Worm (Caenorhabditis elegans) whole organism, late embryonic: ENCODE data around the gene VZK822L.2.

ENCODE experiments used
- T23F11.4 ChIP-seq: fragments of 200-800 bp; sonication (Bioruptor generic); optimal IDR thresholded peaks from 2 replicates; lab custom pipeline; 2018; ENCODE audit warnings: mild to moderate bottlenecking, missing genetic modification characterization, missing compliant biosample characterization
- ama-1 ChIP-seq: fragments of 150-350 bp; optimal IDR thresholded peaks from 2 replicates; lab custom pipeline; 2014
- ceh-19 ChIP-seq: fragments of 200-800 bp; sonication (Bioruptor generic); optimal IDR thresholded peaks from 2 replicates; lab custom pipeline; 2018; ENCODE audit warnings: mild to moderate bottlenecking, missing genetic modification characterization, missing compliant biosample characterization
- ceh-34 ChIP-seq: sonication (generic microtip); optimal IDR thresholded peaks from 2 replicates; lab custom pipeline; 2016; ENCODE audit warnings: mild to moderate bottlenecking, missing genetic modification characterization, missing compliant biosample characterization
- ceh-9 ChIP-seq: sonication (generic microtip); optimal IDR thresholded peaks from 2 replicates; lab custom pipeline; 2016; ENCODE audit warnings: mild to moderate bottlenecking, missing genetic modification characterization, inconsistent platforms, missing compliant biosample characterization
- dve-1 ChIP-seq: sonication (generic microtip); optimal IDR thresholded peaks from 2 replicates; lab custom pipeline; 2017; ENCODE audit warnings: antibody characterized with exemption, mild to moderate bottlenecking, missing genetic modification characterization, missing compliant biosample characterization
- hlh-13 ChIP-seq: fragments of 200-800 bp; sonication (Bioruptor generic); optimal IDR thresholded peaks from 2 replicates; lab custom pipeline; 2018; ENCODE audit warnings: mild to moderate bottlenecking, missing genetic modification characterization, missing compliant biosample characterization
- lim-6 ChIP-seq: sonication (generic microtip); optimal IDR thresholded peaks from 2 replicates; lab custom pipeline; 2016; ENCODE audit warnings: missing genetic modification characterization, missing compliant biosample characterization
- nfya-1 ChIP-seq: sonication (generic microtip); optimal IDR thresholded peaks from 2 replicates; lab custom pipeline; 2017; ENCODE audit warnings: missing genetic modification characterization, mild to moderate bottlenecking, missing compliant biosample characterization, antibody characterized with exemption, moderate library complexity
- odd-2 ChIP-seq: sonication (generic microtip); optimal IDR thresholded peaks from 2 replicates; lab custom pipeline; 2017; ENCODE audit warnings: antibody characterized with exemption, mild to moderate bottlenecking, missing genetic modification characterization, missing compliant biosample characterization
- pag-3 ChIP-seq: sonication (generic microtip); optimal IDR thresholded peaks from 2 replicates; lab custom pipeline; 2016; ENCODE audit warnings: missing compliant biosample characterization, missing genetic modification characterization, borderline replicate concordance
- pha-4 ChIP-seq: fragments of 150-350 bp; optimal IDR thresholded peaks from 2 replicates; lab custom pipeline; 2018; ENCODE audit warnings: missing biosample characterization, missing genetic modification reagents, missing genetic modification characterization
- pqm-1 ChIP-seq: sonication (generic microtip); optimal IDR thresholded peaks from 2 replicates; lab custom pipeline; 2016; ENCODE audit warnings: missing genetic modification characterization, missing compliant biosample characterization
- unc-3 ChIP-seq, 2 experiments: fragments of 200-800 bp in 1 of 2; sonication (Bioruptor generic) in 1 of 2; sonication (generic microtip) in 1 of 2; conservative IDR thresholded peaks in 1 of 2; optimal IDR thresholded peaks in 1 of 2; 2 replicates each; pipeline versions ENCODE4 v1.3.6 to Lab custom; 2016 to 2022; ENCODE audit warnings: missing compliant biosample characterization in 2 of 2, missing genetic modification characterization in 2 of 2, missing genetic modification reagents in 1 of 2

ce11 chrIV:11900399-11900798, 11.4 kb upstream of the VZK822L.2 start:
- TF ChIP-seq ama-1 (lab: Kevin White, UChicago) (no peak), pag-3 (tag; lab: Kevin White, UChicago) (no peak), dve-1 (tag; lab: Kevin White, UChicago) (no peak), hlh-13 (GFP tag; lab: Kevin White, UChicago) (no peak), T23F11.4 (GFP tag; lab: Kevin White, UChicago) (no peak), ceh-34 (tag; lab: Kevin White, UChicago) (no peak), nfya-1 (tag; lab: Kevin White, UChicago) (no peak), pha-4 (tag; lab: Kevin White, UChicago) (no peak), pqm-1 (tag; lab: Kevin White, UChicago) (no peak), unc-3 (GFP tag; conservative IDR thresholded peaks at IDR 0.05; lab: Robert Waterston, UW) (no peak), unc-3 (tag; optimal IDR thresholded peaks at IDR 0.05; lab: Kevin White, UChicago) (no peak), odd-2 (tag; lab: Kevin White, UChicago) (no peak), lim-6 (tag; lab: Kevin White, UChicago) (no peak), ceh-19 (GFP tag; lab: Kevin White, UChicago) (no peak), ceh-9 (tag; lab: Kevin White, UChicago) (no peak)
